Worm (Caenorhabditis elegans) whole organism, late embryonic: Measurements from ENCODE around the gene C25D7.15.

Source experiments
- C08G9.2 ChIP-seq: sonication (generic microtip); optimal IDR thresholded peaks from 2 replicates; lab custom pipeline; 2016; ENCODE audit warnings: mild to moderate bottlenecking, missing genetic modification characterization, moderate library complexity, missing compliant biosample characterization
- F13H6.1 ChIP-seq: sonication (generic microtip); optimal IDR thresholded peaks from 2 replicates; lab custom pipeline; 2016; ENCODE audit warnings: missing genetic modification characterization, missing compliant biosample characterization
- Y22D7AL.16 ChIP-seq: sonication (generic microtip); optimal IDR thresholded peaks from 2 replicates; lab custom pipeline; 2016; ENCODE audit warnings: missing genetic modification characterization, missing compliant biosample characterization
- ahr-1 ChIP-seq: sonication (generic microtip); optimal IDR thresholded peaks from 2 replicates; lab custom pipeline; 2016; ENCODE audit warnings: missing genetic modification characterization, missing compliant biosample characterization
- ceh-14 ChIP-seq: sonication (generic microtip); optimal IDR thresholded peaks from 2 replicates; lab custom pipeline; 2016; ENCODE audit warnings: missing genotype, missing genetic modification characterization, missing compliant biosample characterization
- ceh-18 ChIP-seq: sonication (generic microtip); optimal IDR thresholded peaks from 2 replicates; lab custom pipeline; 2016; ENCODE audit warnings: missing genetic modification characterization, missing compliant biosample characterization
- ceh-19 ChIP-seq: fragments of 200-800 bp; sonication (Bioruptor generic); optimal IDR thresholded peaks from 2 replicates; lab custom pipeline; 2018; ENCODE audit warnings: mild to moderate bottlenecking, missing genetic modification characterization, missing compliant biosample characterization
- ceh-2 ChIP-seq: sonication (generic microtip); optimal IDR thresholded peaks from 2 replicates; lab custom pipeline; 2016; ENCODE audit warnings: missing genotype, missing genetic modification characterization, missing compliant biosample characterization
- ceh-22 ChIP-seq: sonication (generic microtip); optimal IDR thresholded peaks from 2 replicates; lab custom pipeline; 2017; ENCODE audit warnings: missing biosample characterization, missing genetic modification characterization
- ceh-30 ChIP-seq: fragments of 150-350 bp; optimal IDR thresholded peaks from 2 replicates; lab custom pipeline; 2014; ENCODE audit warnings: missing biosample characterization, missing genetic modification characterization
- ceh-31 ChIP-seq: sonication (generic microtip); optimal IDR thresholded peaks from 2 replicates; lab custom pipeline; 2016; ENCODE audit warnings: missing genetic modification characterization, missing compliant biosample characterization
- ceh-34 ChIP-seq: sonication (generic microtip); optimal IDR thresholded peaks from 2 replicates; lab custom pipeline; 2016; ENCODE audit warnings: mild to moderate bottlenecking, missing genetic modification characterization, missing compliant biosample characterization
- ceh-45 ChIP-seq: fragments of 200-800 bp; sonication (Bioruptor generic); IDR thresholded peaks from 2 replicates; pipeline ENCODE4 v1.3.6; 2022; ENCODE audit warnings: missing genetic modification reagents, missing genetic modification characterization, missing compliant biosample characterization
- ceh-48 ChIP-seq: sonication (generic microtip); optimal IDR thresholded peaks from 2 replicates; lab custom pipeline; 2016; ENCODE audit warnings: missing genetic modification characterization, inconsistent platforms, missing compliant biosample characterization
- ceh-6 ChIP-seq: fragments of 200-800 bp; sonication (Bioruptor generic); optimal IDR thresholded peaks from 2 replicates; lab custom pipeline; 2018; ENCODE audit warnings: mild to moderate bottlenecking, missing genetic modification characterization, missing compliant biosample characterization
- ceh-9 ChIP-seq: sonication (generic microtip); optimal IDR thresholded peaks from 2 replicates; lab custom pipeline; 2016; ENCODE audit warnings: mild to moderate bottlenecking, missing genetic modification characterization, inconsistent platforms, missing compliant biosample characterization
- che-1 ChIP-seq: sonication (generic microtip); optimal IDR thresholded peaks from 2 replicates; lab custom pipeline; 2016; ENCODE audit warnings: mild to moderate bottlenecking, missing genetic modification characterization, missing compliant biosample characterization
- dmd-4 ChIP-seq: sonication (generic microtip); optimal IDR thresholded peaks from 2 replicates; lab custom pipeline; 2016; ENCODE audit warnings: borderline replicate concordance, missing genetic modification characterization, missing compliant biosample characterization
- dve-1 ChIP-seq: sonication (generic microtip); optimal IDR thresholded peaks from 2 replicates; lab custom pipeline; 2017; ENCODE audit warnings: antibody characterized with exemption, mild to moderate bottlenecking, missing genetic modification characterization, missing compliant biosample characterization
- elt-2 ChIP-seq: sonication (generic microtip); optimal IDR thresholded peaks from 2 replicates; lab custom pipeline; 2016; ENCODE audit warnings: missing genetic modification reagents, missing genetic modification characterization, missing compliant biosample characterization
- elt-4 ChIP-seq: sonication (generic microtip); optimal IDR thresholded peaks from 2 replicates; lab custom pipeline; 2016; ENCODE audit warnings: missing genetic modification characterization, missing compliant biosample characterization
- eyg-1 ChIP-seq: sonication (generic microtip); optimal IDR thresholded peaks from 2 replicates; lab custom pipeline; 2016; ENCODE audit warnings: missing genotype, missing genetic modification characterization, missing compliant biosample characterization
- fax-1 ChIP-seq: sonication (generic microtip); optimal IDR thresholded peaks from 2 replicates; lab custom pipeline; 2016; ENCODE audit warnings: missing genotype, missing genetic modification characterization, missing compliant biosample characterization
- fkh-6 ChIP-seq: sonication (generic microtip); optimal IDR thresholded peaks from 2 replicates; lab custom pipeline; 2016; ENCODE audit warnings: missing genetic modification characterization, missing compliant biosample characterization
- hlh-13 ChIP-seq: fragments of 200-800 bp; sonication (Bioruptor generic); optimal IDR thresholded peaks from 2 replicates; lab custom pipeline; 2018; ENCODE audit warnings: mild to moderate bottlenecking, missing genetic modification characterization, missing compliant biosample characterization
- hlh-6 ChIP-seq: sonication (generic microtip); optimal IDR thresholded peaks from 2 replicates; lab custom pipeline; 2016; ENCODE audit warnings: missing genotype, missing genetic modification characterization, missing compliant biosample characterization
- hlh-8 ChIP-seq: sonication (generic microtip); optimal IDR thresholded peaks from 2 replicates; lab custom pipeline; 2016; ENCODE audit warnings: missing genotype, missing genetic modification characterization, missing compliant biosample characterization
- lim-6 ChIP-seq: sonication (generic microtip); optimal IDR thresholded peaks from 2 replicates; lab custom pipeline; 2016; ENCODE audit warnings: missing genetic modification characterization, missing compliant biosample characterization
- mec-3 ChIP-seq: sonication (generic microtip); optimal IDR thresholded peaks from 2 replicates; lab custom pipeline; 2016; ENCODE audit warnings: borderline replicate concordance, missing genetic modification characterization, missing compliant biosample characterization
- nfya-1 ChIP-seq: sonication (generic microtip); optimal IDR thresholded peaks from 2 replicates; lab custom pipeline; 2017; ENCODE audit warnings: missing genetic modification characterization, mild to moderate bottlenecking, missing compliant biosample characterization, antibody characterized with exemption, moderate library complexity
- nhr-11 ChIP-seq: fragments of 150-350 bp; optimal IDR thresholded peaks from 2 replicates; lab custom pipeline; 2014; ENCODE audit warnings: missing biosample characterization, missing genetic modification characterization
- npax-4 ChIP-seq: sonication (generic microtip); optimal IDR thresholded peaks from 2 replicates; lab custom pipeline; 2016; ENCODE audit warnings: missing genetic modification characterization, missing compliant biosample characterization
- pag-3 ChIP-seq: sonication (generic microtip); optimal IDR thresholded peaks from 2 replicates; lab custom pipeline; 2016; ENCODE audit warnings: missing compliant biosample characterization, missing genetic modification characterization, borderline replicate concordance
- pat-9 ChIP-seq: fragments of 200-800 bp; sonication (Bioruptor generic); optimal IDR thresholded peaks from 2 replicates; lab custom pipeline; 2018; ENCODE audit warnings: mild to moderate bottlenecking, missing genetic modification characterization, moderate library complexity, missing compliant biosample characterization
- pha-2 ChIP-seq: sonication (generic microtip); optimal IDR thresholded peaks from 2 replicates; lab custom pipeline; 2017; ENCODE audit warnings: mild to moderate bottlenecking, missing genetic modification characterization, missing compliant biosample characterization
- pha-4 ChIP-seq: fragments of 150-350 bp; optimal IDR thresholded peaks from 2 replicates; lab custom pipeline; 2018; ENCODE audit warnings: missing biosample characterization, missing genetic modification reagents, missing genetic modification characterization
- pqm-1 ChIP-seq: sonication (generic microtip); optimal IDR thresholded peaks from 2 replicates; lab custom pipeline; 2016; ENCODE audit warnings: missing genetic modification characterization, missing compliant biosample characterization
- ref-2 ChIP-seq: sonication (generic microtip); optimal IDR thresholded peaks from 2 replicates; lab custom pipeline; 2016; ENCODE audit warnings: missing genetic modification characterization, missing compliant biosample characterization
- sdc-2 ChIP-seq: sonication (generic microtip); optimal IDR thresholded peaks from 2 replicates; lab custom pipeline; 2016; ENCODE audit warnings: missing genotype, missing genetic modification characterization, missing compliant biosample characterization
- sox-2 ChIP-seq: fragments of 200-800 bp; sonication (Bioruptor generic); IDR thresholded peaks from 2 replicates; pipeline ENCODE4 v1.3.6; 2022; ENCODE audit warnings: missing genetic modification reagents, missing genetic modification characterization, missing compliant biosample characterization
- sox-4 ChIP-seq: sonication (generic microtip); optimal IDR thresholded peaks from 2 replicates; lab custom pipeline; 2017; ENCODE audit warnings: mild to moderate bottlenecking, missing genetic modification characterization, inconsistent platforms, missing compliant biosample characterization
- syd-9 ChIP-seq: sonication (generic microtip); optimal IDR thresholded peaks from 2 replicates; lab custom pipeline; 2016; ENCODE audit warnings: mild to moderate bottlenecking, missing genetic modification characterization, moderate library complexity, missing compliant biosample characterization
- tbx-7 ChIP-seq: sonication (generic microtip); optimal IDR thresholded peaks from 2 replicates; lab custom pipeline; 2016; ENCODE audit warnings: missing genotype, missing genetic modification characterization, missing compliant biosample characterization
- unc-3 ChIP-seq, 2 experiments: fragments of 200-800 bp in 1 of 2; sonication (Bioruptor generic) in 1 of 2; sonication (generic microtip) in 1 of 2; conservative IDR thresholded peaks in 1 of 2; optimal IDR thresholded peaks in 1 of 2; 2 replicates each; pipeline versions ENCODE4 v1.3.6 to Lab custom; 2016 to 2022; ENCODE audit warnings: missing compliant biosample characterization in 2 of 2, missing genetic modification characterization in 2 of 2, missing genetic modification reagents in 1 of 2
- unc-42 ChIP-seq: sonication (generic microtip); optimal IDR thresholded peaks from 2 replicates; lab custom pipeline; 2016; ENCODE audit warnings: missing genotype, missing genetic modification characterization, missing compliant biosample characterization
- unc-86 ChIP-seq: sonication (generic microtip); optimal IDR thresholded peaks from 2 replicates; lab custom pipeline; 2016; ENCODE audit warnings: missing genetic modification characterization, missing compliant biosample characterization
- zip-5 ChIP-seq: sonication (generic microtip); optimal IDR thresholded peaks from 2 replicates; lab custom pipeline; 2016; ENCODE audit warnings: missing genetic modification characterization, missing compliant biosample characterization
- ztf-16 ChIP-seq: sonication (generic microtip); optimal IDR thresholded peaks from 2 replicates; lab custom pipeline; 2017; ENCODE audit warnings: missing genetic modification characterization, missing compliant biosample characterization

C25D7.15 gene

DNA sequence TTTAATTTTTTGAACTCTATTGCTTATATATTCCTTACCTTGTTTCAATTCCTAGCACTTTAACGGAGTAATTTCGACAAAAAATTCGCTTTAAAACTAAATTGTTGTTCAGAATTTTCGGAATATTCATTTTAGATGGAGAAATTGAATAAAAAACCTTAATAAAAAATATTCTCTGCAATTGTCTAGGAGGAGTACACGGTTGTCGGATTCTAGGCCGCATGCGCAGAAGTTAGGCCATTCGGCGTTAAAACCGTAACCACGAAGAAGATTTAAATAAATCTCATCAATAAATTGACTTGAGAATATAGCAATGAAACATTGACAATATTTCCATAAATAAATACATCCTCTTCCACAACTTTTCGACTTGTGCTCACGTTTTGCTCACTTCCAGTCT lies 22.7 kb downstream of the C25D7.15 start, which contains the start of the genes C01G10.10 and C01G10.9 (continued):
- no peak for TF ChIP-seq elt-4 (tag; lab: Kevin White, UChicago)
- no peak for TF ChIP-seq Y22D7AL.16
- no peak for TF ChIP-seq che-1 (tag; lab: Kevin White, UChicago)
- no peak for TF ChIP-seq ceh-48 (tag; lab: Kevin White, UChicago)
- TF ChIP-seq pha-4 (tag; lab: Kevin White, UChicago), result no peak
- TF ChIP-seq ceh-6 (GFP tag; lab: Kevin White, UChicago), result no peak
- no peak for TF ChIP-seq ceh-45
- no peak for TF ChIP-seq pat-9 (tag; lab: Kevin White, UChicago)
- peak; percentile 81 for TF ChIP-seq elt-2 (tag; lab: Kevin White, UChicago)
- TF ChIP-seq ceh-2 (tag; lab: Kevin White, UChicago), result peak; percentile 89
- TF ChIP-seq tbx-7 (tag; lab: Kevin White, UChicago), result peak; percentile 90
- no peak for TF ChIP-seq ahr-1
- no peak for TF ChIP-seq pag-3 (tag; lab: Kevin White, UChicago)
- no peak for TF ChIP-seq hlh-13 (GFP tag; lab: Kevin White, UChicago)
- peak; percentile 46 for TF ChIP-seq ceh-14 (tag; lab: Kevin White, UChicago)
- TF ChIP-seq syd-9 (tag; lab: Kevin White, UChicago), result no peak
- no peak for TF ChIP-seq npax-4 (tag; lab: Kevin White, UChicago)
- peak; percentile 93 for TF ChIP-seq C08G9.2
- no peak for TF ChIP-seq dmd-4 (tag; lab: Kevin White, UChicago)
- no peak for TF ChIP-seq ceh-30 (tag; lab: Kevin White, UChicago)
- TF ChIP-seq unc-86 (tag; lab: Kevin White, UChicago), result no peak
- peak; percentile 78 for TF ChIP-seq zip-5 (tag; lab: Kevin White, UChicago)
- TF ChIP-seq ref-2 (tag; lab: Kevin White, UChicago), result peak; percentile 70
- no peak for TF ChIP-seq hlh-6
- TF ChIP-seq dve-1 (tag; lab: Kevin White, UChicago), result no peak

DNA sequence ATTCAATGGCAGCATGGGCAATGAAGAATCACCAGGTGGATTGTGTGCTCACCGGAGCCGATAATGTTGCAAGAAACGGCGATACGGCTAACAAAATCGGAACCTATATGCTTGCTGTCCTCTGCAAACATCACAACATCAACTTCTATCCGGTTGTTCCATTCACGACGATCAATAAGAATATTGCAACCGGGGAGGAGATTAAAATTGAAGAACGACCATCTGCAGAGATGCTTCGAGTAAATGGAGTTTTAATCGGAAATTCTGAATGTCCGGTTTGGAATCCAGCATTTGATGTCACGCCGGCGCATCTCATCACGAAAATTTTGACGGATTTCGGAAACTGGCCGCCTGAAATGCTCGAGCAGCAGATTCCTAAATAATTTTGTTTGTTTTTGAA lies 24.1 kb downstream of the C25D7.15 start:
- no peak for TF ChIP-seq eyg-1
- no peak for TF ChIP-seq dve-1 (tag; lab: Kevin White, UChicago)
- TF ChIP-seq, all 69 proteins: peak for 0

DNA sequence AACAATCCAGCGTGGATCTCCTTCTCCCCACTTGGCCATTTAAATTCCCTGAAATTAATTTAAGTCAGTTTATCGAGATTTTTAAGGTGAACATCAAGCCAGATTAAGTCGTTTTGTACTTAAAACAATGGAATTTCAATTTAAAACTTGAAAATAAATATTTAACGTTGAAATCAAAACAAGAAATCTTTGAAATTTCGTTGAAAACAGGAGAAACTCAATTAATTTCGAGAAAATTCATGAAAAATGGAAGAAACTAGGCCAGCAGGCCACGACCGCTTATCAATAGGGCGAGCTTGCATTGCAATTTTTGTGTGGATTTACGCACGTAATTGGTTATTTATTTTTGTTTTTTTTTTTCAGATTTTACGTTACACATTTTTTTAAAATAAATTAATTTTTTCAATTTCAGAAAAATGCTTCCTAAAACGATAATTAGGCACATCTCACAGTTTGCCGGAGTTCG lies 25.8 kb downstream of the C25D7.15 start, which contains the start of the genes ahsa-1 and C01G10.7:
ahsa-1 (minus strand) TSS at position 51 of the 466 bp plus-strand sequence.
C01G10.7 (plus strand) TSS at position 413 of the 466 bp plus-strand sequence.
- no peak for TF ChIP-seq pat-9 (tag; lab: Kevin White, UChicago)
- TF ChIP-seq lim-6 (tag; lab: Kevin White, UChicago), result peak; percentile 89
- peak; percentile 85 for TF ChIP-seq mec-3
- TF ChIP-seq unc-42 (tag; lab: Kevin White, UChicago), result peak; percentile 98
- no peak for TF ChIP-seq dmd-4 (tag; lab: Kevin White, UChicago)
- TF ChIP-seq ceh-18 (tag; lab: Kevin White, UChicago), result peak; percentile 81
- peak; percentile 92 for TF ChIP-seq tbx-7 (tag; lab: Kevin White, UChicago)
- peak; percentile 48 for TF ChIP-seq ahr-1
- peak; percentile 67 for TF ChIP-seq fax-1 (tag; lab: Kevin White, UChicago)
- peak; percentile 10 for TF ChIP-seq syd-9 (tag; lab: Kevin White, UChicago)
- TF ChIP-seq nhr-11, result no peak
- TF ChIP-seq pag-3 (tag; lab: Kevin White, UChicago), result no peak
- no peak for TF ChIP-seq sox-2 (GFP tag; lab: Robert Waterston, UW)
- TF ChIP-seq pqm-1 (tag; lab: Kevin White, UChicago), result peak; percentile 93
- no peak for TF ChIP-seq ceh-22 (tag; lab: Kevin White, UChicago)
- TF ChIP-seq F13H6.1 (tag; lab: Kevin White, UChicago), result peak; percentile 77
- TF ChIP-seq sdc-2 (tag; lab: Kevin White, UChicago), result peak; percentile 51
- peak; percentile 40; the same call in 1 of the 2 replicates for TF ChIP-seq unc-3 (GFP tag; conservative IDR thresholded peaks at IDR 0.05; lab: Robert Waterston, UW)
- TF ChIP-seq unc-3 (tag; optimal IDR thresholded peaks at IDR 0.05; lab: Kevin White, UChicago), result peak; percentile 0
- TF ChIP-seq hlh-8 (tag; lab: Kevin White, UChicago), result peak; percentile 86
- peak; percentile 97 for TF ChIP-seq ceh-2 (tag; lab: Kevin White, UChicago)
- TF ChIP-seq ceh-19, result peak; percentile 21
- peak; percentile 83 for TF ChIP-seq nfya-1 (tag; lab: Kevin White, UChicago)
- peak; percentile 68 for TF ChIP-seq ceh-34 (tag; lab: Kevin White, UChicago)
- no peak for TF ChIP-seq sox-4 (tag; lab: Kevin White, UChicago)
- peak; percentile 62 for TF ChIP-seq fkh-6 (tag; lab: Kevin White, UChicago)
- TF ChIP-seq ceh-31 (tag; lab: Kevin White, UChicago), result peak; percentile 98
- peak; percentile 70 for TF ChIP-seq ztf-16
- peak; percentile 31 for TF ChIP-seq pha-2 (tag; lab: Kevin White, UChicago)
- TF ChIP-seq ceh-9 (tag; lab: Kevin White, UChicago), result no peak
